Worm (Caenorhabditis elegans): Measurements from ENCODE around the gene prdm-14.

DNA sequence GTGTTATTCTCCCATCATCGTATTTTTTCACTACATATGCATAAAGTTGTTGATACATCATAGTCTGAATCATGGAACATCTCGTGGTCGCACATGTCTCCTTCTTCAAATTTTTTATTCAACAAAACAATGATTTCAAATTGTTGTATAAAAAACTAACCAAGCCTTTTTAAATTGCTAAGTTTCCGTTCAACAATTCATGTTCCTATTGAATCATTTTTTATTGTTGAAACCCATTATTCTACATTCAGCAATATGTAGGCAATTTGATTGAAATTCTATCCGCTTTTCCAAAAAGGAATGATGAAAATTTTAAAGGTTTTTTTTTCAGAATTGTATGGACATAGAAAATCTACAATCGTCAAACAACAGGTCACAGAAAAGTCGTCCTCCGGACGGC lies 36.6 kb downstream of the prdm-14 start, which contains the start of gene ajm-1:
- TF ChIP-seq C34B4.2 (tag; optimal IDR thresholded peaks at IDR 0.05), result no peak
- TF ChIP-seq ama-1 (optimal IDR thresholded peaks at IDR 0.05), result no peak
- TF ChIP-seq nhr-11 (tag; optimal IDR thresholded peaks at IDR 0.05), result no peak
- no peak for TF ChIP-seq tlp-1 (tag; optimal IDR thresholded peaks at IDR 0.05)
- no peak for TF ChIP-seq nhr-237 (tag; optimal IDR thresholded peaks at IDR 0.05)
- TF ChIP-seq isw-1 (GFP tag; IDR thresholded peaks at IDR 0.05), result no peak
- no peak for TF ChIP-seq pqm-1 (tag; optimal IDR thresholded peaks at IDR 0.05)
- no peak for TF ChIP-seq egl-27 (tag; optimal IDR thresholded peaks at IDR 0.05)
- no peak for TF ChIP-seq lsy-2 (tag; optimal IDR thresholded peaks at IDR 0.05)
- TF ChIP-seq elt-2 (tag; optimal IDR thresholded peaks at IDR 0.05), result no peak
